Worm (Caenorhabditis elegans) whole organism, late embryonic: ENCODE measurements around the gene folt-1.

ENCODE experiments used
- C38D4.7 ChIP-seq: fragments of 200-800 bp; sonication (Bioruptor generic); optimal IDR thresholded peaks from 2 replicates; lab custom pipeline; 2018; ENCODE audit warnings: mild to moderate bottlenecking, missing genetic modification characterization, moderate library complexity, missing compliant biosample characterization
- F13H6.1 ChIP-seq: sonication (generic microtip); optimal IDR thresholded peaks from 2 replicates; lab custom pipeline; 2016; ENCODE audit warnings: missing genetic modification characterization, missing compliant biosample characterization
- K09A11.1 ChIP-seq: sonication (generic microtip); optimal IDR thresholded peaks from 2 replicates; lab custom pipeline; 2017; ENCODE audit warnings: antibody characterized with exemption, mild to moderate bottlenecking, missing genetic modification characterization, missing compliant biosample characterization; ENCODE audit not compliant: insufficient read depth
- Y22D7AL.16 ChIP-seq: sonication (generic microtip); optimal IDR thresholded peaks from 2 replicates; lab custom pipeline; 2016; ENCODE audit warnings: missing genetic modification characterization, missing compliant biosample characterization
- ahr-1 ChIP-seq: sonication (generic microtip); optimal IDR thresholded peaks from 2 replicates; lab custom pipeline; 2016; ENCODE audit warnings: missing genetic modification characterization, missing compliant biosample characterization
- ama-1 ChIP-seq: fragments of 150-350 bp; optimal IDR thresholded peaks from 2 replicates; lab custom pipeline; 2014
- ceh-14 ChIP-seq: sonication (generic microtip); optimal IDR thresholded peaks from 2 replicates; lab custom pipeline; 2016; ENCODE audit warnings: missing genotype, missing genetic modification characterization, missing compliant biosample characterization
- ceh-18 ChIP-seq: sonication (generic microtip); optimal IDR thresholded peaks from 2 replicates; lab custom pipeline; 2016; ENCODE audit warnings: missing genetic modification characterization, missing compliant biosample characterization
- ceh-19 ChIP-seq: fragments of 200-800 bp; sonication (Bioruptor generic); optimal IDR thresholded peaks from 2 replicates; lab custom pipeline; 2018; ENCODE audit warnings: mild to moderate bottlenecking, missing genetic modification characterization, missing compliant biosample characterization
- ceh-2 ChIP-seq: sonication (generic microtip); optimal IDR thresholded peaks from 2 replicates; lab custom pipeline; 2016; ENCODE audit warnings: missing genotype, missing genetic modification characterization, missing compliant biosample characterization
- ceh-22 ChIP-seq: sonication (generic microtip); optimal IDR thresholded peaks from 2 replicates; lab custom pipeline; 2017; ENCODE audit warnings: missing biosample characterization, missing genetic modification characterization
- ceh-24 ChIP-seq: sonication (generic microtip); optimal IDR thresholded peaks from 2 replicates; lab custom pipeline; 2016; ENCODE audit warnings: mild to moderate bottlenecking, missing genetic modification characterization, missing compliant biosample characterization
- ceh-31 ChIP-seq: sonication (generic microtip); optimal IDR thresholded peaks from 2 replicates; lab custom pipeline; 2016; ENCODE audit warnings: missing genetic modification characterization, missing compliant biosample characterization
- ceh-45 ChIP-seq: fragments of 200-800 bp; sonication (Bioruptor generic); IDR thresholded peaks from 2 replicates; pipeline ENCODE4 v1.3.6; 2022; ENCODE audit warnings: missing genetic modification reagents, missing genetic modification characterization, missing compliant biosample characterization
- ceh-48 ChIP-seq: sonication (generic microtip); optimal IDR thresholded peaks from 2 replicates; lab custom pipeline; 2016; ENCODE audit warnings: missing genetic modification characterization, inconsistent platforms, missing compliant biosample characterization
- ceh-6 ChIP-seq: fragments of 200-800 bp; sonication (Bioruptor generic); optimal IDR thresholded peaks from 2 replicates; lab custom pipeline; 2018; ENCODE audit warnings: mild to moderate bottlenecking, missing genetic modification characterization, missing compliant biosample characterization
- che-1 ChIP-seq: sonication (generic microtip); optimal IDR thresholded peaks from 2 replicates; lab custom pipeline; 2016; ENCODE audit warnings: mild to moderate bottlenecking, missing genetic modification characterization, missing compliant biosample characterization
- dve-1 ChIP-seq: sonication (generic microtip); optimal IDR thresholded peaks from 2 replicates; lab custom pipeline; 2017; ENCODE audit warnings: antibody characterized with exemption, mild to moderate bottlenecking, missing genetic modification characterization, missing compliant biosample characterization
- elt-2 ChIP-seq: sonication (generic microtip); optimal IDR thresholded peaks from 2 replicates; lab custom pipeline; 2016; ENCODE audit warnings: missing genetic modification reagents, missing genetic modification characterization, missing compliant biosample characterization
- elt-4 ChIP-seq: sonication (generic microtip); optimal IDR thresholded peaks from 2 replicates; lab custom pipeline; 2016; ENCODE audit warnings: missing genetic modification characterization, missing compliant biosample characterization
- fax-1 ChIP-seq: sonication (generic microtip); optimal IDR thresholded peaks from 2 replicates; lab custom pipeline; 2016; ENCODE audit warnings: missing genotype, missing genetic modification characterization, missing compliant biosample characterization
- hlh-6 ChIP-seq: sonication (generic microtip); optimal IDR thresholded peaks from 2 replicates; lab custom pipeline; 2016; ENCODE audit warnings: missing genotype, missing genetic modification characterization, missing compliant biosample characterization
- lim-6 ChIP-seq: sonication (generic microtip); optimal IDR thresholded peaks from 2 replicates; lab custom pipeline; 2016; ENCODE audit warnings: missing genetic modification characterization, missing compliant biosample characterization
- madf-2 ChIP-seq: sonication (generic microtip); optimal IDR thresholded peaks from 2 replicates; lab custom pipeline; 2017; ENCODE audit warnings: missing genetic modification characterization, missing compliant biosample characterization
- mec-3 ChIP-seq: sonication (generic microtip); optimal IDR thresholded peaks from 2 replicates; lab custom pipeline; 2016; ENCODE audit warnings: borderline replicate concordance, missing genetic modification characterization, missing compliant biosample characterization
- nfya-1 ChIP-seq: sonication (generic microtip); optimal IDR thresholded peaks from 2 replicates; lab custom pipeline; 2017; ENCODE audit warnings: missing genetic modification characterization, mild to moderate bottlenecking, missing compliant biosample characterization, antibody characterized with exemption, moderate library complexity
- npax-4 ChIP-seq: sonication (generic microtip); optimal IDR thresholded peaks from 2 replicates; lab custom pipeline; 2016; ENCODE audit warnings: missing genetic modification characterization, missing compliant biosample characterization
- pag-3 ChIP-seq: sonication (generic microtip); optimal IDR thresholded peaks from 2 replicates; lab custom pipeline; 2016; ENCODE audit warnings: missing compliant biosample characterization, missing genetic modification characterization, borderline replicate concordance
- pat-9 ChIP-seq: fragments of 200-800 bp; sonication (Bioruptor generic); optimal IDR thresholded peaks from 2 replicates; lab custom pipeline; 2018; ENCODE audit warnings: mild to moderate bottlenecking, missing genetic modification characterization, moderate library complexity, missing compliant biosample characterization
- pha-4 ChIP-seq: fragments of 150-350 bp; optimal IDR thresholded peaks from 2 replicates; lab custom pipeline; 2018; ENCODE audit warnings: missing biosample characterization, missing genetic modification reagents, missing genetic modification characterization
- sdc-2 ChIP-seq: sonication (generic microtip); optimal IDR thresholded peaks from 2 replicates; lab custom pipeline; 2016; ENCODE audit warnings: missing genotype, missing genetic modification characterization, missing compliant biosample characterization
- sox-2 ChIP-seq: fragments of 200-800 bp; sonication (Bioruptor generic); IDR thresholded peaks from 2 replicates; pipeline ENCODE4 v1.3.6; 2022; ENCODE audit warnings: missing genetic modification reagents, missing genetic modification characterization, missing compliant biosample characterization
- sox-4 ChIP-seq: sonication (generic microtip); optimal IDR thresholded peaks from 2 replicates; lab custom pipeline; 2017; ENCODE audit warnings: mild to moderate bottlenecking, missing genetic modification characterization, inconsistent platforms, missing compliant biosample characterization
- syd-9 ChIP-seq: sonication (generic microtip); optimal IDR thresholded peaks from 2 replicates; lab custom pipeline; 2016; ENCODE audit warnings: mild to moderate bottlenecking, missing genetic modification characterization, moderate library complexity, missing compliant biosample characterization
- tbx-7 ChIP-seq: sonication (generic microtip); optimal IDR thresholded peaks from 2 replicates; lab custom pipeline; 2016; ENCODE audit warnings: missing genotype, missing genetic modification characterization, missing compliant biosample characterization
- unc-3 ChIP-seq, 2 experiments: fragments of 200-800 bp in 1 of 2; sonication (Bioruptor generic) in 1 of 2; sonication (generic microtip) in 1 of 2; conservative IDR thresholded peaks in 1 of 2; optimal IDR thresholded peaks in 1 of 2; 2 replicates each; pipeline versions ENCODE4 v1.3.6 to Lab custom; 2016 to 2022; ENCODE audit warnings: missing compliant biosample characterization in 2 of 2, missing genetic modification characterization in 2 of 2, missing genetic modification reagents in 1 of 2
- unc-42 ChIP-seq: sonication (generic microtip); optimal IDR thresholded peaks from 2 replicates; lab custom pipeline; 2016; ENCODE audit warnings: missing genotype, missing genetic modification characterization, missing compliant biosample characterization

Gene folt-1

ce11 chrV:11146958-11147779 lies 5.9 kb downstream of the folt-1 start, which contains the start of the genes T19C4.24 and nlp-33:
T19C4.24 (minus strand) TSS chrV:11147008.
nlp-33 (plus strand) TSS chrV:11147346.
- TF ChIP-seq tbx-7: no peak
- no peak for TF ChIP-seq ceh-2 (tag; lab: Kevin White, UChicago)
- TF ChIP-seq ceh-24: no peak
- no peak for TF ChIP-seq elt-4
- no peak for TF ChIP-seq ceh-19 (GFP tag; lab: Kevin White, UChicago)
- no peak for TF ChIP-seq Y22D7AL.16 (tag; lab: Kevin White, UChicago)
- TF ChIP-seq, all 69 proteins: peak for 0

ce11 chrV:11147780-11148144 lies 6.5 kb downstream of the folt-1 start:
- TF ChIP-seq K09A11.1 (no peak), che-1 (tag; lab: Kevin White, UChicago) (no peak), unc-3 (GFP tag; conservative IDR thresholded peaks at IDR 0.05; lab: Robert Waterston, UW) (no peak), unc-3 (tag; optimal IDR thresholded peaks at IDR 0.05; lab: Kevin White, UChicago) (no peak), fax-1 (no peak), ceh-18 (no peak), ama-1 (lab: Kevin White, UChicago) (no peak), sdc-2 (tag; lab: Kevin White, UChicago) (no peak), lim-6 (tag; lab: Kevin White, UChicago) (no peak), ceh-45 (GFP tag; lab: Robert Waterston, UW) (no peak), sox-4 (tag; lab: Kevin White, UChicago) (no peak), syd-9 (no peak)

- TF ChIP-seq ceh-19 (GFP tag; lab: Kevin White, UChicago): no peak
- TF ChIP-seq ahr-1 (tag; lab: Kevin White, UChicago): no peak
- TF ChIP-seq ceh-31 (tag; lab: Kevin White, UChicago): no peak
- no peak for TF ChIP-seq pha-4 (tag; lab: Kevin White, UChicago)
- TF ChIP-seq npax-4: no peak
Measured at ce11 chrV:11148971-11149370, 7.7 kb downstream of the folt-1 start.

ce11 chrV:11149405-11149804 lies 8.1 kb downstream of the folt-1 start, which contains the start of gene T19C4.1:
T19C4.1 (plus strand) TSS chrV:11149705.
- TF ChIP-seq ceh-2 (tag; lab: Kevin White, UChicago) (no peak), hlh-6 (tag; lab: Kevin White, UChicago) (no peak), lim-6 (tag; lab: Kevin White, UChicago) (no peak), ceh-6 (GFP tag; lab: Kevin White, UChicago) (no peak), pag-3 (tag; lab: Kevin White, UChicago) (no peak), unc-42 (tag; lab: Kevin White, UChicago) (no peak)

- TF ChIP-seq F13H6.1 (no peak), lim-6 (tag; lab: Kevin White, UChicago) (no peak), sox-2 (GFP tag; lab: Robert Waterston, UW) (no peak), unc-42 (tag; lab: Kevin White, UChicago) (no peak), ceh-22 (tag; lab: Kevin White, UChicago) (no peak), ceh-31 (tag; lab: Kevin White, UChicago) (no peak), ceh-6 (GFP tag; lab: Kevin White, UChicago) (no peak), pat-9 (tag; lab: Kevin White, UChicago) (no peak)
Measured at ce11 chrV:11152333-11152732, 11.1 kb downstream of the folt-1 start, which contains the start of gene srg-39. srg-39 (minus strand) TSS chrV:11152433.

ce11 chrV:11155553-11155952 lies 14.3 kb downstream of the folt-1 start, which contains the start of gene srg-38:
srg-38 (minus strand) TSS chrV:11155653.
- TF ChIP-seq C38D4.7 (GFP tag; lab: Kevin White, UChicago) (no peak), elt-2 (tag; lab: Kevin White, UChicago) (no peak), pat-9 (tag; lab: Kevin White, UChicago) (no peak), ceh-22 (tag; lab: Kevin White, UChicago) (no peak), mec-3 (tag; lab: Kevin White, UChicago) (no peak), ama-1 (lab: Kevin White, UChicago) (no peak), ceh-48 (no peak), ceh-31 (tag; lab: Kevin White, UChicago) (no peak), unc-3 (GFP tag; conservative IDR thresholded peaks at IDR 0.05; lab: Robert Waterston, UW) (no peak), unc-3 (tag; optimal IDR thresholded peaks at IDR 0.05; lab: Kevin White, UChicago) (no peak), nfya-1 (tag; lab: Kevin White, UChicago) (no peak), ceh-14 (tag; lab: Kevin White, UChicago) (no peak), lim-6 (tag; lab: Kevin White, UChicago) (no peak), madf-2 (tag; lab: Kevin White, UChicago) (no peak), dve-1 (tag; lab: Kevin White, UChicago) (no peak)
